2 worm cellular contexts compared by ENCODE assay signal in the genomic region with DNA sequence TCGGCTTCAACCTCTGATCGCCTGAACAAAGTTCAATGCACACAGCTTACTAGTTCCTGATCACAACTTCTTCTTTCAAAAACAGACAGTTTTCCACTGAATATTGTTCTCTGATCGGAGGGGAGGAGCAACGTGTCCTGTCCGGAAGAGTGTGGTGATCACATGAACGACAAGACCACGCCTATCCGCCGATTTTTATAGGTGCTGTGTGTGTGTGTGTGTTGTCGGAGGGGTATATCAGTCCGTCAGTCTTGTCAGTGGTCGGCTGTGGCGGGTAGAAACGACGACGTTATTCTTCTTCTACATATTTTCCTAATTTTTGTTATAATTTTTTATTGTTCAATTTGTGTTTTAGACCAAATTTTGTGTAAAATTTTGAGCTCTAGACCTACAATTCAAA.
TF ChIP-seq lines count a peak whose summit lies in the region.

No protein-coding gene starts in this region.

TF ChIP-seq in whole organism, L1 larva, 84 proteins besides CTCF, POLR2A, EP300 and RAD21 (continued from another document):
- TF ChIP-seq nhr-47 (tag; optimal IDR thresholded peaks at IDR 0.05; lab: Kevin White, UChicago), result peak; percentile 4
- no peak for TF ChIP-seq egl-27 (tag; optimal IDR thresholded peaks at IDR 0.05; lab: Kevin White, UChicago)
- TF ChIP-seq nhr-71 (tag; optimal IDR thresholded peaks at IDR 0.05; lab: Kevin White, UChicago), result peak; percentile 65
- peak in 1 of 2 experiments; percentile 63 for TF ChIP-seq lin-35 (GFP tag; optimal IDR thresholded peaks at IDR 0.05; lab: Kevin White, UChicago)
- TF ChIP-seq isw-1 (GFP tag; IDR thresholded peaks at IDR 0.05; lab: Robert Waterston, UW), result no peak

TF ChIP-seq in whole organism, L4 larva, 104 proteins besides CTCF, POLR2A, EP300 and RAD21 (continued from another document):
- TF ChIP-seq nhr-77 (tag; optimal IDR thresholded peaks at IDR 0.05; lab: Kevin White, UChicago) (peak; percentile 39), ama-1 (optimal IDR thresholded peaks at IDR 0.05; lab: Kevin White, UChicago) (peak; percentile 1), mdl-1 (tag; optimal IDR thresholded peaks at IDR 0.05; lab: Kevin White, UChicago) (peak in 1 of 2 experiments; percentile 41), cey-2 (tag; optimal IDR thresholded peaks at IDR 0.05; lab: Kevin White, UChicago; ENCODE audit: borderline replicate concordance, insufficient read depth) (no peak), ctbp-1 (GFP tag; IDR thresholded peaks at IDR 0.05; lab: Robert Waterston, UW) (no peak), unc-39 (tag; optimal IDR thresholded peaks at IDR 0.05; lab: Kevin White, UChicago) (no peak), attf-4 (tag; optimal IDR thresholded peaks at IDR 0.05; lab: Kevin White, UChicago) (no peak), lin-38 (GFP tag; IDR thresholded peaks at IDR 0.05; lab: Robert Waterston, UW) (no peak), nhr-28 (tag; optimal IDR thresholded peaks at IDR 0.05; lab: Kevin White, UChicago) (peak; percentile 73), lin-1 (GFP tag; IDR thresholded peaks at IDR 0.05; lab: Robert Waterston, UW) (no peak), skn-1 (tag; optimal IDR thresholded peaks at IDR 0.05; lab: Kevin White, UChicago) (no peak), nhr-41 (GFP tag; IDR thresholded peaks at IDR 0.05; lab: Robert Waterston, UW) (no peak), daf-16 (GFP tag; optimal IDR thresholded peaks at IDR 0.05; lab: Kevin White, UChicago) (no peak), daf-16 (tag; optimal IDR thresholded peaks at IDR 0.05; lab: Kevin White, UChicago) (peak; percentile 34), fkh-10 (GFP tag; optimal IDR thresholded peaks at IDR 0.05; lab: Kevin White, UChicago) (no peak), Y105C5A.15 (GFP tag; IDR thresholded peaks at IDR 0.05; lab: Robert Waterston, UW) (no peak), dve-1 (tag; optimal IDR thresholded peaks at IDR 0.05; lab: Kevin White, UChicago; ENCODE audit: insufficient read depth) (peak; percentile 35), zfp-2 (tag; optimal IDR thresholded peaks at IDR 0.05; lab: Kevin White, UChicago) (no peak), jun-1 (tag; optimal IDR thresholded peaks at IDR 0.05; lab: Kevin White, UChicago) (no peak), dmd-8 (GFP tag; IDR thresholded peaks at IDR 0.05; lab: Robert Waterston, UW) (no peak), spr-1 (tag; optimal IDR thresholded peaks at IDR 0.05; lab: Kevin White, UChicago) (no peak), zip-2 (tag; optimal IDR thresholded peaks at IDR 0.05; lab: Kevin White, UChicago) (no peak), mdt-29 (GFP tag; IDR thresholded peaks at IDR 0.05; lab: Robert Waterston, UW) (no peak), dmd-6 (GFP tag; IDR thresholded peaks at IDR 0.05; lab: Robert Waterston, UW) (peak; percentile 51; the same call in 1 of the 2 replicates), arid-1 (GFP tag; conservative IDR thresholded peaks at IDR 0.05; lab: Robert Waterston, UW) (no peak), aha-1 (tag; lab: Kevin White, UChicago) (no peak), egl-27 (tag; optimal IDR thresholded peaks at IDR 0.05; lab: Kevin White, UChicago) (no peak), nhr-48 (tag; optimal IDR thresholded peaks at IDR 0.05; lab: Kevin White, UChicago) (peak; percentile 56), nhr-102 (tag; optimal IDR thresholded peaks at IDR 0.05; lab: Kevin White, UChicago) (no peak), lin-13 (GFP tag; optimal IDR thresholded peaks at IDR 0.05; lab: Kevin White, UChicago) (no peak), tra-1 (GFP tag; IDR thresholded peaks at IDR 0.05; lab: Robert Waterston, UW) (0 out of 2 replicates have a peak, but pooled peaks have one; percentile 25), T26A8.4 (GFP tag; IDR thresholded peaks at IDR 0.05; lab: Robert Waterston, UW) (no peak), F26F4.8 (GFP tag; conservative IDR thresholded peaks at IDR 0.05; lab: Robert Waterston, UW) (no peak), hlh-11 (tag; optimal IDR thresholded peaks at IDR 0.05; lab: Kevin White, UChicago) (peak; percentile 73), daf-19 (GFP tag; conservative IDR thresholded peaks at IDR 0.05; lab: Robert Waterston, UW) (no peak), aly-2 (tag; optimal IDR thresholded peaks at IDR 0.05; lab: Kevin White, UChicago) (no peak)
